Worm (Caenorhabditis elegans) whole organism, mixed stage, embryonic: Measurements from ENCODE around the gene wht-5.

Source experiments
- lsy-2 ChIP-seq: fragments of 150-350 bp; optimal IDR thresholded peaks from 2 replicates; lab custom pipeline; 2014; ENCODE audit warnings: missing biosample characterization, missing genetic modification characterization
- unc-39 ChIP-seq: fragments of 150-350 bp; optimal IDR thresholded peaks from 2 replicates; lab custom pipeline; 2014; ENCODE audit warnings: missing biosample characterization, missing genetic modification characterization
- unc-62 ChIP-seq: fragments of 150-350 bp; optimal IDR thresholded peaks from 2 replicates; lab custom pipeline; 2014; ENCODE audit warnings: missing biosample characterization, missing genetic modification reagents, missing genetic modification characterization

ce11 chrIV:12311597-12311996 lies 25.8 kb upstream of the wht-5 start, which contains the start of gene oac-58:
- TF ChIP-seq unc-62 (GFP tag; lab: Kevin White, UChicago) (no peak), unc-39 (no peak), lsy-2 (tag; lab: Kevin White, UChicago) (no peak)
